Worm (Caenorhabditis elegans): ENCODE results near the gene mam-3.

DNA sequence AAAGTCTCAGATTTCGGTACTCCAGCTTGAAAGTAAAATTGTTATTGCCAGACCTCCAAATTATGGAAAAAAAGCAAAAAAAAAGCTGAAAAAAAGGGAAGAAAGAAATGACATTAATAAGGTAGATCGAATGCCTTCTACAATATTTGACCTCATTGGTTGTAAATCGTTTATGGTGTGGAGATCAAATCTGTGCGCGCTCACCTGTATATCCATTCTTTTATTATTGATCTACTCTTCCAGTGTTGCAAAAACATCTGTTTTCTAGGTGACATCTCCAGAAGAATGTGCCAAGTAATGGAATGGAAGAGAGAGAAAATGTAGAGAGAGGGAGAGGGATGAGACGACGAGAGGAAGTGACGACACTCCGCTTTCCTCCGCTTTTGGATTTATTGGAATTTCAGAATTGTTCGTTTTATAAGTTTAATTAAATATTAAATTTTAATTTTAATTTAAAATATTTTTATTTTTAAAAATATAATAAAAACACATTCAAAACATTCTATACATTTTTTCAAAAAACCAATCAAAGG, 29.4 kb downstream of the mam-3 start, which contains the start of the genes pik-1 and aptf-2:
- TF ChIP-seq him-1 (tag; optimal IDR thresholded peaks at IDR 0.05) (no peak), dao-5 (tag; optimal IDR thresholded peaks at IDR 0.05) (no peak)

Measured in whole organism, L4/young adult.